ENCODE assay signal across 1 worm cellular context in genomic region chrX:2836770-2837169, ce11.
TF ChIP-seq lines count a peak whose summit lies in the region.

No protein-coding gene starts in this region.

TF ChIP-seq in whole organism, L4 larva, 104 proteins besides CTCF, POLR2A, EP300 and RAD21 (continued from another document):
- TF ChIP-seq zfp-3 (GFP tag; conservative IDR thresholded peaks at IDR 0.05; lab: Robert Waterston, UW) (no peak), nhr-48 (tag; optimal IDR thresholded peaks at IDR 0.05; lab: Kevin White, UChicago) (no peak), daf-8 (GFP tag; IDR thresholded peaks at IDR 0.05; lab: Robert Waterston, UW) (no peak), lin-13 (GFP tag; optimal IDR thresholded peaks at IDR 0.05; lab: Kevin White, UChicago) (no peak), unc-62 (GFP tag; optimal IDR thresholded peaks at IDR 0.05 in 1 of 2; lab: Kevin White, UChicago) (peak in 1 of 2 experiments; percentile 0), unc-62 (tag; optimal IDR thresholded peaks at IDR 0.05; lab: Kevin White, UChicago) (no peak), arid-1 (GFP tag; conservative IDR thresholded peaks at IDR 0.05; lab: Robert Waterston, UW) (no peak), nhr-42 (GFP tag; IDR thresholded peaks at IDR 0.05; lab: Robert Waterston, UW) (no peak), Y48G9A.11 (GFP tag; IDR thresholded peaks at IDR 0.05; lab: Robert Waterston, UW) (no peak), attf-4 (tag; optimal IDR thresholded peaks at IDR 0.05; lab: Kevin White, UChicago) (no peak), nhr-28 (tag; optimal IDR thresholded peaks at IDR 0.05; lab: Kevin White, UChicago) (no peak), aly-2 (tag; optimal IDR thresholded peaks at IDR 0.05; lab: Kevin White, UChicago) (no peak), mep-1 (tag; optimal IDR thresholded peaks at IDR 0.05; lab: Kevin White, UChicago) (no peak), D1046.2 (GFP tag; IDR thresholded peaks at IDR 0.05; lab: Robert Waterston, UW) (no peak), F10B5.3 (tag; optimal IDR thresholded peaks at IDR 0.05; lab: Kevin White, UChicago) (no peak), lsy-2 (tag; optimal IDR thresholded peaks at IDR 0.05; lab: Kevin White, UChicago) (no peak), ZK546.5 (tag; optimal IDR thresholded peaks at IDR 0.05; lab: Kevin White, UChicago) (no peak), T20F7.1 (GFP tag; optimal IDR thresholded peaks at IDR 0.05; lab: Kevin White, UChicago) (no peak), ctbp-1 (GFP tag; IDR thresholded peaks at IDR 0.05; lab: Robert Waterston, UW) (no peak), Y105C5A.15 (GFP tag; IDR thresholded peaks at IDR 0.05; lab: Robert Waterston, UW) (no peak), spr-3 (GFP tag; optimal IDR thresholded peaks at IDR 0.05; lab: Kevin White, UChicago) (no peak), mdl-1 (tag; optimal IDR thresholded peaks at IDR 0.05; lab: Kevin White, UChicago) (no peak), jun-1 (tag; optimal IDR thresholded peaks at IDR 0.05; lab: Kevin White, UChicago) (no peak), ceh-32 (tag; optimal IDR thresholded peaks at IDR 0.05; lab: Kevin White, UChicago; ENCODE audit: poor library complexity) (no peak), R02D3.7 (tag; optimal IDR thresholded peaks at IDR 0.05; lab: Kevin White, UChicago) (no peak), mdt-29 (GFP tag; IDR thresholded peaks at IDR 0.05; lab: Robert Waterston, UW) (no peak), dve-1 (tag; optimal IDR thresholded peaks at IDR 0.05; lab: Kevin White, UChicago; ENCODE audit: insufficient read depth) (peak; percentile 57), mxl-3 (GFP tag; optimal IDR thresholded peaks at IDR 0.05; lab: Kevin White, UChicago) (peak; percentile 2), unc-130 (GFP tag; optimal IDR thresholded peaks at IDR 0.05; lab: Kevin White, UChicago) (no peak), snpc-4 (tag; optimal IDR thresholded peaks at IDR 0.05; lab: Kevin White, UChicago) (no peak), tra-1 (GFP tag; IDR thresholded peaks at IDR 0.05; lab: Robert Waterston, UW) (peak; percentile 78; the same call in 1 of the 2 replicates), Y5F2A.4 (GFP tag; optimal IDR thresholded peaks at IDR 0.05; lab: Kevin White, UChicago) (no peak), pqm-1 (tag; optimal IDR thresholded peaks at IDR 0.05; lab: Kevin White, UChicago) (peak; percentile 79), nhr-237 (tag; optimal IDR thresholded peaks at IDR 0.05; lab: Kevin White, UChicago) (no peak), gei-8 (GFP tag; optimal IDR thresholded peaks at IDR 0.05; lab: Kevin White, UChicago) (no peak), skn-1 (tag; optimal IDR thresholded peaks at IDR 0.05; lab: Kevin White, UChicago) (no peak), nhr-10 (tag; optimal IDR thresholded peaks at IDR 0.05; lab: Kevin White, UChicago) (no peak), nhr-41 (GFP tag; IDR thresholded peaks at IDR 0.05; lab: Robert Waterston, UW) (no peak), ZK337.2 (GFP tag; IDR thresholded peaks at IDR 0.05; lab: Robert Waterston, UW) (no peak), zip-11 (GFP tag; IDR thresholded peaks at IDR 0.05; lab: Robert Waterston, UW) (no peak), egl-43 (GFP tag; IDR thresholded peaks at IDR 0.05; lab: Robert Waterston, UW) (no peak)
